Worm (Caenorhabditis elegans) whole organism, dauer: ENCODE results near the gene srh-199.

Experiments used
- unc-62 ChIP-seq: sonication (generic microtip); optimal IDR thresholded peaks from 2 replicates; lab custom pipeline; 2017; ENCODE audit warnings: missing biosample characterization, missing genetic modification reagents, missing genetic modification characterization

srh-199 gene

DNA sequence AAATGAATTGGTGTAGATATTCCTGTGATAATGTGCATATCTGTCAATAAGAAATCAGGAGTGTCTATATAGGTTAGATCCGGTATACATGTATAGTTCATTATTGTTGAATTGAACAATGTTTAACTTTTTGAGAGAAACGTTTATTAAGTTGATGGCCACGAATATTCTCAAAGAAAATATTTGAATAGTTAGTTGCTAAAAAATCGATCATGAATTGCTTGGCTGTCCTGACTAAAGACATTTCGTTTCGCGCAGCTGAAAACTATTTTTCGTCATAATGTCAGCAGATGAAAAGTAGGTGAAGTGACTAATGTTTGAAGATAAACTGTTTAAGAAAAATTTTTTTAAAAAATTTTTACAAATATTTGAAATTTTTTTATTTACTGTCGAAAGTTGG lies at the start of gene srh-199:
TSS of gene srh-199 (minus strand) at position 101 of the 400 bp plus-strand sequence.
- no peak for TF ChIP-seq unc-62 (GFP tag; lab: Kevin White, UChicago)

DNA sequence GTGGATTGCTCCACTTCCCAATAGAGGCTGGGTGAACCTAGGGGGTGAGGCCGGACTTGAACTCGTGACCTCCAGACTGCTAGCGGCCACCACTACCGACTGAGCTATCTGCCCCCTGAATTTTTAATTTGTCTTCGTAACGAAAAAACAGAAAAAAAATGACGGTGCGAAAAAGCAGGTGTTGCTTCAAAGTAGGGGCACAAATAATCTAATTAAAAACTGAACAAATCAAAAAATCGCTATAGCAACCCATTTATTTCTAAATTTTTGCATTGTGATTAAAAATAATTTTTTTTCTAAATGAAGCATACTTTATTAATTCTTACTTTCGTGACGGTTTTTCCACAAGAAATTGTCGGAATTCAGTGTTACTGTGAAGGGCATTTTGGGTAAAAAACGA lies 46.6 kb upstream of the srh-199 start, which contains the start of gene F36H9.10:
TSS of gene F36H9.10 (plus strand) at position 301 of the 400 bp plus-strand sequence.
- no peak for TF ChIP-seq unc-62 (GFP tag; lab: Kevin White, UChicago)

DNA sequence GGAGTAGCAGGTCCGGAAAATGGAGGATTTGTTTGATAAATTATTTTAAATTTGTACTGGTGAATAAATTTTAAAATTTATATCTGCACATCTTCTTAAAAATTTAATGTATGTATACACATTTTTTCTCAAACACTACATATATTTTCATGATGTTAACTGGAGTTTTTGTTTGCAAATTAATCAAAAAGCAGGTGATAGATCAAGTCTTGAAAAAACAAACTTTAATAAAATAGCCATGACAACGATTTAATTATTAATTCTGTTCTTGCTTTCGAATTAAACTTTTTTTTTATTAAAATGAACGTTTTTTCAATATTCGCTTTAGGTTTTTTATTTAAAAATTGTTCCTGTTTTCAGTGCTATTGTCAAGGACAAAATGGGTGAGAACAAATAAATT lies 42.9 kb upstream of the srh-199 start, which contains the start of gene F36H9.1:
TSS of gene F36H9.1 (plus strand) at position 301 of the 400 bp plus-strand sequence.
- TF ChIP-seq unc-62 (GFP tag; lab: Kevin White, UChicago), result no peak

DNA sequence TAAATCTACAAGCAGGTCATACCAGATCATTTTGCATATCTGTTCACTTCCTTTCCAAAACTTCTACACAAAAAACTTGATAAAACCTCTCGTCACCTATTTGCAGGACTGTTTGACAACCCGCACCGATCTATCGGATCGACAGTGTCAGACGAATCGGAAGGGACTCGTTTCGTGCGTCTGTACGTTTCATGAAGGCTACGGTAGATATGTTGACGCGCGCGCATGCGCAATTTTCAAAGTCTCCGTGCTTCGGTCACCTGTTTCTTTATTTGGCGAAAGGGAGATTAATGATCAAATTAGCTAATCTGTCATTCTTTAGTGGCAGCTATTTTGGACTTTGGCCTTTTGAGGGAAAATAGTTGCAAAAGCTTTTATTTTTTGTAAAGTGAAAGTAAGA lies 38.1 kb upstream of the srh-199 start:
- TF ChIP-seq unc-62 (GFP tag; lab: Kevin White, UChicago), result no peak

DNA sequence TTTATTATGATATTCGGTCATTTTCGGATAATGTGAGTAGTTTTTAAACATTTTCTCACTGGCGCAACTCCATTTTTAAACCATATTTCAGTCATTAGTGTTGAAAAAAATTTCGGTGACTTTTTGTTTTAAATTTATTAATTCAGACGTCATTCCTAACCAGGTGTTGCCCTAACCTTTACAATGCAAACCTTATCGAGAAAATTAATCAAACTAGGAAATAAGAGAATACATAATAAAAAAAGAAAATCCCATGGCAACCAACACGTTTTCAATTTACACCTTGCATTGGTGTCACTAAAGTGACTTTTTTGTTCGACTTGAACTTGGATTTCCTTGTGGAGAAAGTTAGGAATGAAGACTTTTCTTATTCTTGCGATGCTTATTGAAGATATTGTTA lies 36.8 kb upstream of the srh-199 start, which contains the start of gene F36H9.2:
TSS of gene F36H9.2 (plus strand) at position 301 of the 400 bp plus-strand sequence.
- no peak for TF ChIP-seq unc-62 (GFP tag; lab: Kevin White, UChicago)

DNA sequence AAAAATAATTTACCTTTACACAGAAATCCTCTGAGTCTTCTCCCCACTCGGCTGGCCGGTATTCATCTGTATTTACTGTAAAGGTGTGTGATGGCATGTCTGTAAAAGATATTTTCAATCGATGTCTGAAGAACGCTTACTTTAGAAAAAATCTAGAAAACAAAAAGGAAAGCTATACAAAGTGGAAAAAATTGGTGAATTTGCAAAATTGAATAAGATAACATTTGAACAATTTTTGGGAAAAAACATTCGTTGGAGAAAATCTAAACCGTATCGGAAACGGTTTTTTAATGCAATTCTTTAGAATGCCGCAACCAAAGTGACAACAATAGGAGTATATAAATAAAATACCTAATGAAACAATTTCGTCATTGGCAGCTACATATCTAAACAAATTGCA lies 30.6 kb upstream of the srh-199 start, which contains the start of gene F36H9.5:
TSS of gene F36H9.5 (minus strand) at position 101 of the 400 bp plus-strand sequence.
- no peak for TF ChIP-seq unc-62 (GFP tag; lab: Kevin White, UChicago)

DNA sequence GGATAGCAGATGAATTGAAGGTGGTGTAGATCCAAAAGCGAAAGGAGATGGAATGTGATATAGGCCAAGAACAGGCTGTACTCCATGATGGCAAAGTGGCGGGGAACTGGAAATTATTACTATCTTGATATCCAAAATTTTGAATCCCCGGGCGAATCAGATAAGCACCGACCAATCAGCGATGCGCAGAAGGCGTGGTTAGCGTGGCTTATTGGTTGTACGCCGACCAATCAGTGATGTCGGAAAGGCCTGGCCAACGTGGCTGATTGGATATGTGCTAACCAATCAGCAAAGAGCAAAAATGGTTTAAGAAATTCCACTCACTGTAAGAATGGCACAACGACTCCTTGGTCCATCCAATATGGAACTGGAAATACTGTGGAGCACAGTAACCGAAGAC lies 28.6 kb upstream of the srh-199 start:
- TF ChIP-seq unc-62 (GFP tag; lab: Kevin White, UChicago), result no peak

DNA sequence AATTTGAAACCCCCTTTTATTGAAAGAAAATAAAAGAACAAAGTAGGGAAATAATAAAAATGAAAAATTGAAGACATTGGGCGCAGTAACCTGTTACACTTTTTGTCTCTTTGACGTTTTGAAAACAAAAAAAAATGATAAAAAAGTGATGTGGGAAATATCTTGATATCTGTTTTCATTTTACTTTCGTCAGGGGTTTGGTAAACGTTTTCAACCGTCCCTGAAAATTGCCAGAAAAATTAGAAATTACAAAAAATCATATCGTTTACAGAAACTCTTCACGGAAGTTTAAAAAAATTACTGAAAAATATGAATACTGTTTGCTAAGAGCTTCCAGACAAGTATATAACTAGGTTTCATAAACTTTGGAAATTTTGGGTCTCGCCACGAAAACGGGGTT lies 27.8 kb upstream of the srh-199 start, which contains the start of gene F36H9.4:
TSS of gene F36H9.4 (minus strand) at position 101 of the 400 bp plus-strand sequence.
- no peak for TF ChIP-seq unc-62 (GFP tag; lab: Kevin White, UChicago)

DNA sequence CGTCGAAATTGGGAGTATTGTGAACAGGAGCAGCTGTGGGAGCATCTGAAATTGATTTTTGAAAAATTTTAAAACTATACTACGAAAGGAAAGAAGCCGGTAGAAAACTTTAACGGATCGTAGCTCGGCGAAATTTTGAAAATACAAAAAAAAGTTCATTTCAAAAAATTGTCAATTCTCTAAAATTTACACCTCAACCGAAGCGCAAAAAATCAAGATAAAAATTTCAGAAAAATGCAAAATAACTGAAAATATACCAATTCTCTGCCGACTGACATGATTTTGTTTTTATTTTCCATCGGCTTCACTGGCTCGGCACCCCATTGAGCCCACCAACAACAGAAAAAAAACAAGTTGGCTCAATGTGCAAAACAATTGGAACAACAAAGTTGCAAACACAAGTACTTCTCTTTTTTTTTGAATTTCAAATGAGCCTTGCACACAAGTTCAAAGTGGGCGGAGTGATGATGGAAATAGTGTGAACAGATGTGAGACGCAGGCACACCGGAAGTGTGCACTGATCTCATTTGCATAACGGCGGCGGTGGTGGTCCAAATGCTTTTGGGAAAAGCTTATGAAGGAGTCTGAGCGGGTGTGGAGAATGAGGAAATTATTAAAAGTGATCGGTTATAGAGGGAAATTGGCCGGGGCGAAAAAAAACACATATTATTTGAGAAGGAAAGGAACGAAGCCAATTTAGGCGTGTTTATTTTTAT lies 23.7 kb upstream of the srh-199 start, which contains the start of gene F36H9.7:
TSS of gene F36H9.7 (minus strand) at position 51 of the 716 bp plus-strand sequence.
- no peak for TF ChIP-seq unc-62 (GFP tag; lab: Kevin White, UChicago)

DNA sequence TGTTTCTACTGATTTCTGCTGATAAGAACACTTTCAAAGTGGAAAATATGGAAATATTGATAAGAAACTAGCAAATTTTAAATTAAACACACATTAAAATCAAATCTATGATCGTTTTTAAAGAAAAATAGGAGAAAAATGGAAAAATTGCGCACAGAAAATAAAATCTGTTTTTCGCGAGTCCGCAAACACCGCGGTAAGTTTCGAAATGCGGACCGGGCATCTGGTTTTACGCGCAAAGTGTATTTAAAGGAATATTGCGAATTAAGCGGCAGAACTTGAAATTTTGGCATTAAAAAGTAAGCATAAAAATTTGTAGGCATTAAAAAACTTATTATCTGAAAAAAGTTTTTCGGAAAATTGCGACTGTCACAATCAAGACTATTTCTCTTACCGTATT lies 21.8 kb upstream of the srh-199 start:
- TF ChIP-seq unc-62 (GFP tag; lab: Kevin White, UChicago), result no peak

DNA sequence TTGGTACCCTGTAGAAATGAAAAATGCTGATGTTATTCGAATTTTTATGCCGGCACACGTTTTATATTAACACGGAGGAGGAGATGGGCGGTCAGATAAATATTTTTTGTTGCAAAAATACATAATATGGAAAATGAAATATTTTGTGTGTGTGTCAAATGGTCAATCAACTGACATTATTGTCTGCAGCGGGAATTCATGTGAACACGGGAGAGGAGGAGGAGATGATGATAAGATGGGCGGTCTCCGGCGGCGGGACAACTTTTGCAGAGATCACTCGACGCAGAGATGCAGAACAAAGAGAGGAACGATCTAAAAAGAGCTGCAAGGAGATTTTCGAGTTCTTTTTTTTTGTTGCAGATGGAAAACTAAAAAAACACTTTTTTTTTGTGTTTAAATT lies 20.4 kb upstream of the srh-199 start, which contains the start of gene dhs-13:
TSS of gene dhs-13 (minus strand) at position 8 of the 400 bp plus-strand sequence.
- TF ChIP-seq unc-62 (GFP tag; lab: Kevin White, UChicago), result no peak

DNA sequence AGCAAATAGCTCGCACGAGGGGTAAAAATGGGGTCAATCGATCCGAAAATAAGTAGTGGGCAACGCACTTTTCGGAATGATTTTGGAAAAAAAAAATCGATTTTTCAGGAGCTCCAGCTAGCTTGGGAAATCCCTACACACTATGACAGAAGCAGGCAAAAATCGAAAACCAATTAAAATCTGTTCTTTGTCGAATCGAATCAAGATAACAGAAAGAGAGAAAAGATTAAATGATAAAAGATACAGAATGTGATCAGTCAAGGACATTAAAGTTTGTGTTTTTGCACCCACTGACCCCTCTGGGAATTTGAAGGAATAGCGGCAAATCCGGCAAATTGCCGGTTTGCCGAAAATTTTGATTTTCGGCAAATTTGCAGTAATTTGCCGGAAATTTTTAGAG lies 16.1 kb upstream of the srh-199 start:
- no peak for TF ChIP-seq unc-62 (GFP tag; lab: Kevin White, UChicago)

DNA sequence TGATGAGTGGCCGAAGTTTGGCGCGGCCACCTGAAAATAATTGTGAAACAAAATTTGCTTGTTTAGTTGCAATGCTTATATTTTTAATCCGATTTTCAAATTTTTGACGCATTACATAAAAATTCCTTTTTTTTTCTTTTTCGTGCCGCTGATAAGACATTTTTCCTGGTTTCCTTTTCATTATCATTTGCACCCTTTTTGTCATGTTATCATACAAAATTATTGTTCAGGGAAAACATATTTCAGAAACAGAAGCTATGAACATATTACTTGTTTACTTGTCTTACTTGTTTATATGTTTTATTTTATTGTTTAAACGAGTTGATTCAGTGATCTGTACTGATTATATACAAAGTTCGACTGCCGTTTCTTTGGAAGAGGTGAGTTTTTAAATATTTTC lies 9.3 kb upstream of the srh-199 start, which contains the start of gene clec-205:
TSS of gene clec-205 (plus strand) at position 212 of the 400 bp plus-strand sequence.
- TF ChIP-seq unc-62 (GFP tag; lab: Kevin White, UChicago), result no peak

DNA sequence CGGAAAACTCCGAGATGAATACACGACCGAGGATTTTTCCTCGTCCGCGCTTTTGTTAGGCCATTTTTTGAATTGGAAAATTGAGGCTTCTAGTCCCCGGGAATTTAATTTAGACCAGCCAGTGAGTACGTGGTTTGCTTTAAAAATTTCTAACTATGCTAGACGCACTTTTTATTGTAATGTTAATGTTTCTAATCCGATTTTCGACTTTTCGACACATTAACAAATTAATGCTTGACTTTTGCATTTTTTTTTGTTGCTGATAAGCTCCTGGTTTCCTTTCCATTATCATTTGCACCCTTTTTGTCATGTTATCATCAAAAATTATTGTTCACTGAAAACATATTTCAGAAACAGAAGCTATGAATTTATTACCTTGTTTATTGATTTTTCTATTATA lies 5.5 kb upstream of the srh-199 start, which contains the start of gene clec-204:
TSS of gene clec-204 (plus strand) at position 301 of the 400 bp plus-strand sequence.
- no peak for TF ChIP-seq unc-62 (GFP tag; lab: Kevin White, UChicago)

DNA sequence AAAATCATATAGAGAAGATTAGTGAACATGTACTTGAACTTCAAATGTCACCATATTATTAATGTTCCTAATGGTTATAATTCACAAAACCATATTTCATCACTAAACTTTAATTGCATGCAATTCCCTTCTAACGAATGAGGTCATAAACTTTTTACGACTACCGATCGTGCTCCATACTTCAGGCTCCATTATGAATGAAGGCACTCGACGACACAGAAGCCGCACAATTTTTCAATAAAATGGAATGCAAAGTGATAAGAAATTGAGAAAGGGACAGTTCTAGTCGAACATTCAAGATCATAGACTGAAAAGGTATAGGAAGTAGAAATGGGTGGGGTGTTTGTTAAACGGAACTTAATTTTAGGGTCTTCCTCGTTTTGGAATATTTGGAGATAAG lies 4.8 kb upstream of the srh-199 start:
- TF ChIP-seq unc-62 (GFP tag; lab: Kevin White, UChicago), result no peak

DNA sequence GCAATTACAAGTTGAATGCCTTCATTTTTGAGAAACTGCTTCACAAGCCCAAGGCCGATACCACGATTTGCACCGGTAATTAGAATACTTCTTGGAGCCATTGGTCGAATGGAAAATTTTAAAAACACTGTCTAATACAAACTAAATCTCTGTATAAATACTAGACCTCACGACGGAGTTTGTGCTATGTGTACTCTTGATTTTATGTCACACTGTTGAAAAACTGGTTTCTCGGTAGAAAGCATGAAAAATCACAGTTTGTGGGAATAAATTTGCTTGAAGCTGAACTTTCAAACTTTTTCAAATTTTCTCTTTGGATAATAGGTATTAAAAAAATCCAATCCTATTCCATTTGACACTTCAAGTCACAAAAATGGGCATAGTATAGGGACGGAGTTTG lies 4.2 kb upstream of the srh-199 start, which contains the start of gene ZK697.14:
TSS of gene ZK697.14 (minus strand) at position 101 of the 400 bp plus-strand sequence.
- no peak for TF ChIP-seq unc-62 (GFP tag; lab: Kevin White, UChicago)
